Worm (Caenorhabditis elegans) whole organism, L2 larva: ENCODE measurements around the gene C33D9.8.

Experiments used
- skn-1 ChIP-seq: sonication (generic microtip); optimal IDR thresholded peaks from 2 replicates; lab custom pipeline; 2017; ENCODE audit warnings: missing biosample characterization, missing genetic modification characterization
- unc-39 ChIP-seq: fragments of 150-350 bp; optimal IDR thresholded peaks from 2 replicates; lab custom pipeline; 2014; ENCODE audit warnings: missing biosample characterization, missing genetic modification characterization
- unc-62 ChIP-seq: fragments of 150-350 bp; optimal IDR thresholded peaks from 2 replicates; lab custom pipeline; 2014; ENCODE audit warnings: missing biosample characterization, missing genetic modification reagents, missing genetic modification characterization
- ztf-11 ChIP-seq: sonication (generic microtip); optimal IDR thresholded peaks from 2 replicates; lab custom pipeline; 2017; ENCODE audit warnings: missing biosample characterization, missing genetic modification characterization

DNA sequence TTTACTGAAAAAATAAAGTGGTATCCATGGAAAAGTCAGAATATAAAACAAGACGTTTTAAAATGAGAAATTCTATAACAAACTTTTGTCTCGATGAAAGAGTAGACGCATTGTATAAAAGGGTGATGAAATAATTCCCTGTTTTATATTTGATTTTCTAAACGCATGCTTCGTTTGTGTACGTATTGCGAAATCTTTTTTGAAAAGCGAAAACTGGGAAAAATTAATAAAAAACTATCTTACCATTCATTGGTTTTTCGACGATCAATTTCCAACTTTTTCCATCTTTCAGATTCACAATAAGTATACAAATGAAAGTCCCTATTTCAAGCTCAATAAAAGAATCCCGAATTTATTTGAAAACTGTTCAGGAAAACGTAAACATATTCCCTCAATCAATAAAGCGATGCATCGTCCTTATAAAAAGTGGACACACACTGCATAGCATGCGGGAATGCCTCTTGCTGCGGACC lies 1.7 kb downstream of the C33D9.8 start, which contains the start of gene C33D9.13:
- TF ChIP-seq unc-62 (GFP tag; lab: Kevin White, UChicago) (no peak), unc-39 (tag; lab: Kevin White, UChicago) (no peak), skn-1 (no peak), ztf-11 (tag; lab: Kevin White, UChicago) (no peak)
